Comparison of ENCODE assay signal across 1 fruit fly cellular context in the genomic region with DNA sequence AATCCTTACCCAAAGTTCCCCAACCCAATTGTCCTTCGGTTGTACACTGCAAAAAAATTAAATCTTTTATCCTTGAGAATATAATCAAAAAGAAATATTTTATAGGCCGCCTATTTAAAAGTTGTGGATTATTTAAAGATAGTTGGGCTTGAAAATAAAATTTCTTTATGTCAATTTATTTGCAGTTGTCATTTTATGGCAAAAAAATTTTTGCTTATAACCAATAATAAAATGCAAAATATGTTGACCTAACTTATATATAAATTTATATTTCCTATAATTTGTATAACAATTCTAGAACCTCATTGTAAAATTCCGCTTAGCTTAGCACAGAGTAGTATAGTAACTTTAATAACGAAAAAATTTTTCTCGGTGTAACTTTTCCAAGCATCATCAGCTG.
TF ChIP-seq lines count a peak whose summit lies in the region.

No protein-coding gene starts in this region.

TF ChIP-seq in whole organism, embryonic, 481 proteins besides CTCF, POLR2A, EP300 and RAD21 (continued from another document and continues in another):
- no peak for TF ChIP-seq chinmo (GFP tag; IDR thresholded peaks at IDR 0.05; lab: Robert Waterston, UW; ENCODE audit: partially characterized antibody)
- peak; percentile 14 for TF ChIP-seq unpg (GFP tag; optimal IDR thresholded peaks at IDR 0.05; lab: Kevin White, UChicago)
- no peak for TF ChIP-seq CG14965 (GFP tag; optimal IDR thresholded peaks at IDR 0.05; lab: Kevin White, UChicago; ENCODE audit: borderline replicate concordance)
- no peak for TF ChIP-seq Abd-B (GFP tag; optimal IDR thresholded peaks at IDR 0.05; lab: Kevin White, UChicago)
- peak; percentile 26 for TF ChIP-seq CG2120 (GFP tag; optimal IDR thresholded peaks at IDR 0.05; lab: Kevin White, UChicago)
- TF ChIP-seq Taf1 (GFP tag; IDR thresholded peaks at IDR 0.05; lab: Robert Waterston, UW) = no peak
- TF ChIP-seq Fer2 (tag; optimal IDR thresholded peaks at IDR 0.05; lab: Kevin White, UChicago) = no peak
- TF ChIP-seq CG3281 (GFP tag; optimal IDR thresholded peaks at IDR 0.05; lab: Kevin White, UChicago) = peak; percentile 50
- TF ChIP-seq run (tag; optimal IDR thresholded peaks at IDR 0.05; lab: Kevin White, UChicago) = no peak
- no peak for TF ChIP-seq abd-A (tag; optimal IDR thresholded peaks at IDR 0.05; lab: Kevin White, UChicago)
- no peak for TF ChIP-seq ftz-f1 (GFP tag; optimal IDR thresholded peaks at IDR 0.05; lab: Kevin White, UChicago)
- no peak for TF ChIP-seq vfl (GFP tag; optimal IDR thresholded peaks at IDR 0.05; lab: Kevin White, UChicago)
- no peak for TF ChIP-seq CG11247 (GFP tag; IDR thresholded peaks at IDR 0.05; lab: Robert Waterston, UW)
- no peak for TF ChIP-seq danr (GFP tag; IDR thresholded peaks at IDR 0.05; lab: Robert Waterston, UW)
- no peak for TF ChIP-seq chn (GFP tag; optimal IDR thresholded peaks at IDR 0.05; lab: Kevin White, UChicago)
- no peak for TF ChIP-seq CG31388 (GFP tag; optimal IDR thresholded peaks at IDR 0.05; lab: Kevin White, UChicago)
- no peak for TF ChIP-seq CG4360 (GFP tag; IDR thresholded peaks at IDR 0.05; lab: Robert Waterston, UW)
- no peak for TF ChIP-seq CG6654 (GFP tag; optimal IDR thresholded peaks at IDR 0.05; lab: Kevin White, UChicago)
- TF ChIP-seq CG32767 (GFP tag; IDR thresholded peaks at IDR 0.05; lab: Robert Waterston, UW) = no peak
- no peak for TF ChIP-seq onecut (GFP tag; IDR thresholded peaks at IDR 0.05; lab: Robert Waterston, UW)
- no peak for TF ChIP-seq crol (GFP tag; IDR thresholded peaks at IDR 0.05; lab: Robert Waterston, UW)
- no peak for TF ChIP-seq lov (optimal IDR thresholded peaks at IDR 0.05; lab: Kevin White, UChicago)
- TF ChIP-seq lov (GFP tag; IDR thresholded peaks at IDR 0.05; lab: Robert Waterston, UW) = no peak
- TF ChIP-seq corto (GFP tag; optimal IDR thresholded peaks at IDR 0.05; lab: Kevin White, UChicago) = no peak
- no peak for TF ChIP-seq CG13624 (GFP tag; optimal IDR thresholded peaks at IDR 0.05; lab: Kevin White, UChicago)
- TF ChIP-seq CG3726 (GFP tag; IDR thresholded peaks at IDR 0.05; lab: Robert Waterston, UW) = no peak
- no peak for TF ChIP-seq ara (GFP tag; IDR thresholded peaks at IDR 0.05; lab: Robert Waterston, UW)
- TF ChIP-seq CG43689 (GFP tag; IDR thresholded peaks at IDR 0.05; lab: Robert Waterston, UW) = no peak
- TF ChIP-seq gsb-n (tag; optimal IDR thresholded peaks at IDR 0.05; lab: Kevin White, UChicago) = no peak
- TF ChIP-seq YL-1 (GFP tag; optimal IDR thresholded peaks at IDR 0.05; lab: Kevin White, UChicago) = no peak
- no peak for TF ChIP-seq klu (GFP tag; IDR thresholded peaks at IDR 0.05; lab: Robert Waterston, UW)
- no peak for TF ChIP-seq Mes4 (GFP tag; optimal IDR thresholded peaks at IDR 0.05; lab: Kevin White, UChicago)
- no peak for TF ChIP-seq bigmax (GFP tag; optimal IDR thresholded peaks at IDR 0.05; lab: Kevin White, UChicago)
- TF ChIP-seq Nf-YA (GFP tag; IDR thresholded peaks at IDR 0.05; lab: Robert Waterston, UW) = no peak
- TF ChIP-seq CG13424 (tag; optimal IDR thresholded peaks at IDR 0.05; lab: Kevin White, UChicago) = peak; percentile 47
- TF ChIP-seq al (GFP tag; IDR thresholded peaks at IDR 0.05; lab: Robert Waterston, UW) = no peak
- no peak for TF ChIP-seq pum (GFP tag; optimal IDR thresholded peaks at IDR 0.05; lab: Kevin White, UChicago)
- TF ChIP-seq Ets97D (GFP tag; optimal IDR thresholded peaks at IDR 0.05; lab: Kevin White, UChicago) = no peak
- no peak for TF ChIP-seq CG42726 (GFP tag; IDR thresholded peaks at IDR 0.05; lab: Robert Waterston, UW; ENCODE audit: partially characterized antibody)
- TF ChIP-seq Spps (tag; optimal IDR thresholded peaks at IDR 0.05; lab: Kevin White, UChicago) = no peak
- TF ChIP-seq CG14441 (GFP tag; IDR thresholded peaks at IDR 0.05; lab: Robert Waterston, UW) = peak; percentile 33; the same call in 1 of the 2 replicates
- TF ChIP-seq kay (GFP tag; optimal IDR thresholded peaks at IDR 0.05; lab: Kevin White, UChicago) = no peak
- TF ChIP-seq ab (GFP tag; optimal IDR thresholded peaks at IDR 0.05; lab: Kevin White, UChicago) = no peak
- no peak for TF ChIP-seq Med (GFP tag; lab: Kevin White, UChicago)
- TF ChIP-seq CG11085 (GFP tag; IDR thresholded peaks at IDR 0.05; lab: Robert Waterston, UW) = no peak
- no peak for TF ChIP-seq Lim3 (GFP tag; IDR thresholded peaks at IDR 0.05; lab: Robert Waterston, UW)
- no peak for TF ChIP-seq bowl (GFP tag; IDR thresholded peaks at IDR 0.05; lab: Robert Waterston, UW)
- no peak for TF ChIP-seq inv (GFP tag; IDR thresholded peaks at IDR 0.05; lab: Robert Waterston, UW; ENCODE audit: partially characterized antibody)
- peak; percentile 20 for TF ChIP-seq sens (GFP tag; lab: Kevin White, UChicago)
- no peak for TF ChIP-seq CG8089 (GFP tag; optimal IDR thresholded peaks at IDR 0.05; lab: Kevin White, UChicago)
- no peak for TF ChIP-seq Mrtf (GFP tag; IDR thresholded peaks at IDR 0.05; lab: Robert Waterston, UW)
- no peak for TF ChIP-seq psq (GFP tag; optimal IDR thresholded peaks at IDR 0.05; lab: Kevin White, UChicago)
- no peak for TF ChIP-seq oc (tag; optimal IDR thresholded peaks at IDR 0.05; lab: Kevin White, UChicago)
- no peak for TF ChIP-seq CG18011 (GFP tag; optimal IDR thresholded peaks at IDR 0.05; lab: Kevin White, UChicago)
- no peak for TF ChIP-seq luna (GFP tag; optimal IDR thresholded peaks at IDR 0.05; lab: Kevin White, UChicago)
- TF ChIP-seq CG10267 (tag; optimal IDR thresholded peaks at IDR 0.05; lab: Kevin White, UChicago) = peak; percentile 15
- TF ChIP-seq CG13296 (GFP tag; optimal IDR thresholded peaks at IDR 0.05; lab: Kevin White, UChicago) = peak; percentile 7
- TF ChIP-seq gt (GFP tag; IDR thresholded peaks at IDR 0.05; lab: Robert Waterston, UW) = no peak
- no peak for TF ChIP-seq Ada2b (GFP tag; IDR thresholded peaks at IDR 0.05; lab: Robert Waterston, UW)
- no peak for TF ChIP-seq Vsx1 (GFP tag; optimal IDR thresholded peaks at IDR 0.05; lab: Kevin White, UChicago)
- TF ChIP-seq fru (optimal IDR thresholded peaks at IDR 0.05; lab: Kevin White, UChicago) = no peak
- TF ChIP-seq CG17568 (GFP tag; optimal IDR thresholded peaks at IDR 0.05; lab: Kevin White, UChicago) = no peak
- no peak for TF ChIP-seq BEAF-32 (GFP tag; optimal IDR thresholded peaks at IDR 0.05; lab: Kevin White, UChicago)
- TF ChIP-seq CG31441 (GFP tag; IDR thresholded peaks at IDR 0.05; lab: Robert Waterston, UW) = 0 out of 2 replicates have a peak, but pooled peaks have one; percentile 22
- no peak for TF ChIP-seq pzg (GFP tag; optimal IDR thresholded peaks at IDR 0.05; lab: Kevin White, UChicago)
- TF ChIP-seq PHDP (tag; optimal IDR thresholded peaks at IDR 0.05; lab: Kevin White, UChicago) = peak; percentile 36
- no peak for TF ChIP-seq CG12071 (GFP tag; optimal IDR thresholded peaks at IDR 0.05; lab: Kevin White, UChicago)
- TF ChIP-seq CG18599 (GFP tag; optimal IDR thresholded peaks at IDR 0.05; lab: Kevin White, UChicago) = peak; percentile 65
- no peak for TF ChIP-seq CG2116 (GFP tag; optimal IDR thresholded peaks at IDR 0.05; lab: Kevin White, UChicago)
- TF ChIP-seq CG15011 (GFP tag; optimal IDR thresholded peaks at IDR 0.05; lab: Kevin White, UChicago) = no peak
- no peak for TF ChIP-seq CG30020 (tag; optimal IDR thresholded peaks at IDR 0.05; lab: Kevin White, UChicago)
- no peak for TF ChIP-seq nerfin-1 (tag; optimal IDR thresholded peaks at IDR 0.05; lab: Kevin White, UChicago)
- no peak for TF ChIP-seq Stat92E (GFP tag; optimal IDR thresholded peaks at IDR 0.05; lab: Kevin White, UChicago)
- no peak for TF ChIP-seq crc (GFP tag; optimal IDR thresholded peaks at IDR 0.05; lab: Kevin White, UChicago)
- TF ChIP-seq CG15073 (GFP tag; optimal IDR thresholded peaks at IDR 0.05; lab: Kevin White, UChicago) = no peak
- no peak for TF ChIP-seq CG34224 (GFP tag; IDR thresholded peaks at IDR 0.05; lab: Robert Waterston, UW; ENCODE audit: partially characterized antibody)
- TF ChIP-seq Sry-δ (GFP tag; optimal IDR thresholded peaks at IDR 0.05; lab: Kevin White, UChicago) = no peak
- TF ChIP-seq ATbp (GFP tag; optimal IDR thresholded peaks at IDR 0.05; lab: Kevin White, UChicago) = no peak
- TF ChIP-seq CG6254 (GFP tag; optimal IDR thresholded peaks at IDR 0.05; lab: Kevin White, UChicago) = no peak
- TF ChIP-seq eve (GFP tag; optimal IDR thresholded peaks at IDR 0.05; lab: Kevin White, UChicago) = no peak
- no peak for TF ChIP-seq CG6689 (GFP tag; IDR thresholded peaks at IDR 0.05; lab: Robert Waterston, UW)
- no peak for TF ChIP-seq jumu (GFP tag; optimal IDR thresholded peaks at IDR 0.05; lab: Kevin White, UChicago)
- TF ChIP-seq CG6813 (GFP tag; optimal IDR thresholded peaks at IDR 0.05; lab: Kevin White, UChicago) = no peak
- no peak for TF ChIP-seq CG7786 (GFP tag; optimal IDR thresholded peaks at IDR 0.05; lab: Kevin White, UChicago)
- TF ChIP-seq E2f2 (GFP tag; IDR thresholded peaks at IDR 0.05; lab: Robert Waterston, UW) = no peak
- TF ChIP-seq Bgb (GFP tag; IDR thresholded peaks at IDR 0.05; lab: Robert Waterston, UW; ENCODE audit: partially characterized antibody) = no peak
- no peak for TF ChIP-seq CG18262 (tag; optimal IDR thresholded peaks at IDR 0.05; lab: Kevin White, UChicago)
- TF ChIP-seq CG7928 (GFP tag; optimal IDR thresholded peaks at IDR 0.05; lab: Kevin White, UChicago) = no peak
- TF ChIP-seq hb (GFP tag; IDR thresholded peaks at IDR 0.05; lab: Robert Waterston, UW; ENCODE audit: partially characterized antibody) = no peak
- no peak for TF ChIP-seq sima (GFP tag; optimal IDR thresholded peaks at IDR 0.05; lab: Kevin White, UChicago)
- no peak for TF ChIP-seq CG8388 (GFP tag; optimal IDR thresholded peaks at IDR 0.05; lab: Kevin White, UChicago)
- no peak for TF ChIP-seq C15 (GFP tag; IDR thresholded peaks at IDR 0.05; lab: Robert Waterston, UW)
- peak; percentile 13; the same call in 1 of the 2 replicates for TF ChIP-seq slbo (GFP tag; IDR thresholded peaks at IDR 0.05; lab: Robert Waterston, UW)
- no peak for TF ChIP-seq ham (GFP tag; IDR thresholded peaks at IDR 0.05; lab: Robert Waterston, UW)
- no peak for TF ChIP-seq esg (GFP tag; conservative IDR thresholded peaks at IDR 0.05; lab: Robert Waterston, UW)
- no peak for TF ChIP-seq CG8924 (tag; optimal IDR thresholded peaks at IDR 0.05; lab: Kevin White, UChicago)
- TF ChIP-seq lmd (GFP tag; IDR thresholded peaks at IDR 0.05; lab: Robert Waterston, UW) = 0 out of 2 replicates have a peak, but pooled peaks have one; percentile 7
- TF ChIP-seq Hmx (GFP tag; optimal IDR thresholded peaks at IDR 0.05; lab: Kevin White, UChicago) = no peak
- no peak for TF ChIP-seq CG31224 (GFP tag; IDR thresholded peaks at IDR 0.05; lab: Robert Waterston, UW)
- no peak for TF ChIP-seq p53 (GFP tag; optimal IDR thresholded peaks at IDR 0.05; lab: Kevin White, UChicago)
- TF ChIP-seq twi (tag; optimal IDR thresholded peaks at IDR 0.05; lab: Kevin White, UChicago) = no peak
- no peak for TF ChIP-seq CG34422 (GFP tag; IDR thresholded peaks at IDR 0.05; lab: Robert Waterston, UW)
- no peak for TF ChIP-seq Poxn (GFP tag; IDR thresholded peaks at IDR 0.05; lab: Robert Waterston, UW)
- TF ChIP-seq bbx (GFP tag; IDR thresholded peaks at IDR 0.05; lab: Robert Waterston, UW; ENCODE audit: partially characterized antibody) = no peak
- TF ChIP-seq pfk (GFP tag; optimal IDR thresholded peaks at IDR 0.05; lab: Kevin White, UChicago) = no peak
- TF ChIP-seq Mad (GFP tag; optimal IDR thresholded peaks at IDR 0.05; lab: Kevin White, UChicago) = no peak
- TF ChIP-seq CG7745 (tag; optimal IDR thresholded peaks at IDR 0.05; lab: Kevin White, UChicago) = no peak
- no peak for TF ChIP-seq CG3995 (GFP tag; optimal IDR thresholded peaks at IDR 0.05; lab: Kevin White, UChicago)
- TF ChIP-seq Doc3 (GFP tag; IDR thresholded peaks at IDR 0.05; lab: Robert Waterston, UW; ENCODE audit: partially characterized antibody) = no peak
- TF ChIP-seq CG10654 (GFP tag; optimal IDR thresholded peaks at IDR 0.05; lab: Kevin White, UChicago) = no peak
- no peak for TF ChIP-seq vvl (GFP tag; IDR thresholded peaks at IDR 0.05; lab: Robert Waterston, UW)
- no peak for TF ChIP-seq Opbp (GFP tag; IDR thresholded peaks at IDR 0.05; lab: Robert Waterston, UW; ENCODE audit: partially characterized antibody)
- no peak for TF ChIP-seq D19A (tag; optimal IDR thresholded peaks at IDR 0.05; lab: Kevin White, UChicago)
- peak; percentile 37 for TF ChIP-seq CG12104 (GFP tag; optimal IDR thresholded peaks at IDR 0.05; lab: Kevin White, UChicago)
- TF ChIP-seq amos (GFP tag; IDR thresholded peaks at IDR 0.05; lab: Robert Waterston, UW; ENCODE audit: partially characterized antibody) = no peak
- no peak for TF ChIP-seq CG17359 (tag; optimal IDR thresholded peaks at IDR 0.05; lab: Kevin White, UChicago)
- TF ChIP-seq emc (GFP tag; optimal IDR thresholded peaks at IDR 0.05; lab: Kevin White, UChicago) = no peak
- no peak for TF ChIP-seq CG13287 (GFP tag; IDR thresholded peaks at IDR 0.05; lab: Robert Waterston, UW; ENCODE audit: partially characterized antibody)
- TF ChIP-seq CG16863 (GFP tag; optimal IDR thresholded peaks at IDR 0.05; lab: Kevin White, UChicago) = no peak
- no peak for TF ChIP-seq sd (tag; optimal IDR thresholded peaks at IDR 0.05; lab: Kevin White, UChicago)
- TF ChIP-seq CG14710 (tag; optimal IDR thresholded peaks at IDR 0.05; lab: Kevin White, UChicago) = no peak
- no peak for TF ChIP-seq gce (GFP tag; IDR thresholded peaks at IDR 0.05; lab: Robert Waterston, UW)
- no peak for TF ChIP-seq ato (GFP tag; IDR thresholded peaks at IDR 0.05; lab: Robert Waterston, UW; ENCODE audit: partially characterized antibody)
- TF ChIP-seq jigr1 (GFP tag; IDR thresholded peaks at IDR 0.05; lab: Robert Waterston, UW) = no peak
- TF ChIP-seq Bteb2 (GFP tag; optimal IDR thresholded peaks at IDR 0.05; lab: Kevin White, UChicago) = no peak
- no peak for TF ChIP-seq Elba2 (GFP tag; optimal IDR thresholded peaks at IDR 0.05; lab: Kevin White, UChicago)
- TF ChIP-seq Hey (tag; optimal IDR thresholded peaks at IDR 0.05; lab: Kevin White, UChicago) = no peak
- no peak for TF ChIP-seq CG1832 (GFP tag; optimal IDR thresholded peaks at IDR 0.05; lab: Kevin White, UChicago)
- TF ChIP-seq Eip74EF (GFP tag; optimal IDR thresholded peaks at IDR 0.05; lab: Kevin White, UChicago) = no peak
- TF ChIP-seq CG14014 (GFP tag; IDR thresholded peaks at IDR 0.05; lab: Robert Waterston, UW) = no peak
- TF ChIP-seq NfI (GFP tag; optimal IDR thresholded peaks at IDR 0.05; lab: Kevin White, UChicago) = no peak
- TF ChIP-seq Neu2 (GFP tag; optimal IDR thresholded peaks at IDR 0.05; lab: Kevin White, UChicago; ENCODE audit: borderline replicate concordance) = no peak
- no peak for TF ChIP-seq Oaz (GFP tag; IDR thresholded peaks at IDR 0.05; lab: Robert Waterston, UW)
- peak; percentile 62 for TF ChIP-seq CG7839 (tag; optimal IDR thresholded peaks at IDR 0.05; lab: Kevin White, UChicago)
